Fruit fly (Drosophila melanogaster): ENCODE measurements around the gene Oga.

Gene Oga

DNA sequence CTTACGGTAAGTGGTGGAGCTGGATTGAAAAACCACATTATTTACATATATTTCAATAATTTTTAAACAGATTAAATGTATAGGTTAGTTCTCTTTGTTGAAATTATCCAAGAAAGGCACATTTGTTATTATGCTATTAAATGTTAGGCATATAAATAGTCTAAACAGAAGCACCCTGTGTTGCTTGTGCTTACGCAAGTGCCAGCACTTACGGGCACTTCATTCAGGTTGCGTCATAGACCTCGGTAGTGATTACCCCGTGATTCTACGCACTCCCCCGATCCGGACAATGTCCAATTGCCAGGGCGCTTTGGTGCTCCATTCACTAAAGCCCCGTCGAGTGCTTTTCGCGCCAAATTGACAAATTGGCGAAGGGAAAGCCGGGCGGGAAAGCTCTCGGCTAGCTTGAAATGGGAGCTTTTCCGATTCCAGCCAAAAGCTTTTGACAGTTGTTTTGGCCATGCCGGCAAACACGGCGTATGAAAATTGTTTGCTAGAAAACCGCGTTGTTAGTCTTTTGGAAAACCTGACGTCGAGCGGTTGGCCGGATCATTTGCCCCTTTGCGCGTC is 27.7 kb downstream of the Oga start, which contains the start of gene ETHR (continued):
- TF ChIP-seq lmd (GFP tag; IDR thresholded peaks at IDR 0.05): peak; percentile 23; the same call in 1 of the 2 replicates
- TF ChIP-seq tgo (GFP tag; IDR thresholded peaks at IDR 0.05): peak; percentile 44; the same call in 1 of the 3 replicates
- TF ChIP-seq Ptx1 (GFP tag; IDR thresholded peaks at IDR 0.05): peak; percentile 48
- no peak for TF ChIP-seq fru (optimal IDR thresholded peaks at IDR 0.05)
- peak; percentile 73 for TF ChIP-seq CG2678 (tag; optimal IDR thresholded peaks at IDR 0.05)
- TF ChIP-seq CG8290 (GFP tag; optimal IDR thresholded peaks at IDR 0.05): no peak
- TF ChIP-seq CG8290 (tag; optimal IDR thresholded peaks at IDR 0.05): peak in 1 of 2 experiments; percentile 77
- no peak for TF ChIP-seq gfzf (GFP tag; optimal IDR thresholded peaks at IDR 0.05)
- TF ChIP-seq Oaz (GFP tag; IDR thresholded peaks at IDR 0.05): no peak
- no peak for TF ChIP-seq hth (optimal IDR thresholded peaks at IDR 0.05)
- no peak for TF ChIP-seq ara (GFP tag; IDR thresholded peaks at IDR 0.05)
- peak; percentile 41 for TF ChIP-seq CG7839 (tag; optimal IDR thresholded peaks at IDR 0.05)
- no peak for TF ChIP-seq CG4707 (GFP tag; optimal IDR thresholded peaks at IDR 0.05)
- TF ChIP-seq dmrt11E (tag; optimal IDR thresholded peaks at IDR 0.05): no peak
- peak; percentile 43; the same call in 2 of the 3 replicates for TF ChIP-seq B-H1 (GFP tag; IDR thresholded peaks at IDR 0.05)
- TF ChIP-seq CG30431 (GFP tag; optimal IDR thresholded peaks at IDR 0.05): no peak
- peak; percentile 42 for TF ChIP-seq CG6813 (GFP tag; optimal IDR thresholded peaks at IDR 0.05)
- no peak for TF ChIP-seq CG13123 (GFP tag; optimal IDR thresholded peaks at IDR 0.05)
- no peak for TF ChIP-seq CG8765 (GFP tag; IDR thresholded peaks at IDR 0.05)
- no peak for TF ChIP-seq CG10654 (GFP tag; optimal IDR thresholded peaks at IDR 0.05)
- no peak for TF ChIP-seq Six4 (GFP tag; optimal IDR thresholded peaks at IDR 0.05)
- no peak for TF ChIP-seq CG7786 (GFP tag; optimal IDR thresholded peaks at IDR 0.05)
- TF ChIP-seq trem (tag; optimal IDR thresholded peaks at IDR 0.05): no peak
- TF ChIP-seq CG4424 (GFP tag; optimal IDR thresholded peaks at IDR 0.05): peak; percentile 51
- no peak for TF ChIP-seq en (GFP tag; optimal IDR thresholded peaks at IDR 0.05)
- no peak for TF ChIP-seq peb (GFP tag; IDR thresholded peaks at IDR 0.05)
- peak; percentile 29; the same call in 1 of the 3 replicates for TF ChIP-seq dysf (GFP tag; IDR thresholded peaks at IDR 0.05)
- TF ChIP-seq hbn (GFP tag; IDR thresholded peaks at IDR 0.05; ENCODE audit: partially characterized antibody): no peak
- no peak for TF ChIP-seq salm (tag; optimal IDR thresholded peaks at IDR 0.05)
- no peak for TF ChIP-seq gsb-n (tag; optimal IDR thresholded peaks at IDR 0.05)
- no peak for TF ChIP-seq tin (GFP tag; optimal IDR thresholded peaks at IDR 0.05)
- no peak for TF ChIP-seq eve (GFP tag; optimal IDR thresholded peaks at IDR 0.05)
- peak; percentile 9 for TF ChIP-seq CG10209 (GFP tag; optimal IDR thresholded peaks at IDR 0.05)
- no peak for TF ChIP-seq Bteb2 (GFP tag; optimal IDR thresholded peaks at IDR 0.05)
- peak; percentile 53; the same call in 2 of the 3 replicates for TF ChIP-seq vnd (GFP tag; IDR thresholded peaks at IDR 0.05; ENCODE audit: partially characterized antibody)
- no peak for TF ChIP-seq CG4730 (GFP tag; IDR thresholded peaks at IDR 0.05)
- TF ChIP-seq CG30403 (GFP tag; optimal IDR thresholded peaks at IDR 0.05): peak; percentile 26
- no peak for TF ChIP-seq bowl (GFP tag; IDR thresholded peaks at IDR 0.05)
- TF ChIP-seq Hr3 (GFP tag; optimal IDR thresholded peaks at IDR 0.05): no peak
- no peak for TF ChIP-seq mam (GFP tag; optimal IDR thresholded peaks at IDR 0.05)
- TF ChIP-seq Eip74EF (GFP tag; optimal IDR thresholded peaks at IDR 0.05): peak in 1 of 2 experiments; percentile 15
- peak; percentile 77 for TF ChIP-seq CG3995 (GFP tag; optimal IDR thresholded peaks at IDR 0.05)
- no peak for TF ChIP-seq Side (GFP tag; optimal IDR thresholded peaks at IDR 0.05)
- TF ChIP-seq Drgx (GFP tag; IDR thresholded peaks at IDR 0.05): peak; percentile 53
- no peak for TF ChIP-seq Neu2 (GFP tag; optimal IDR thresholded peaks at IDR 0.05; ENCODE audit: borderline replicate concordance)
- peak; percentile 85 for TF ChIP-seq mirr (GFP tag; optimal IDR thresholded peaks at IDR 0.05)
- no peak; the same call in 1 of the 2 replicates for TF ChIP-seq CG9932 (GFP tag; IDR thresholded peaks at IDR 0.05)
- TF ChIP-seq cas (GFP tag; IDR thresholded peaks at IDR 0.05): no peak
- no peak for TF ChIP-seq eyg (GFP tag; optimal IDR thresholded peaks at IDR 0.05)
- TF ChIP-seq lab (GFP tag; optimal IDR thresholded peaks at IDR 0.05): peak; percentile 87
- no peak; the same call in 1 of the 2 replicates for TF ChIP-seq Bgb (GFP tag; IDR thresholded peaks at IDR 0.05; ENCODE audit: partially characterized antibody)
- no peak for TF ChIP-seq GATAe (GFP tag; conservative IDR thresholded peaks at IDR 0.05)
